Worm (Caenorhabditis elegans) whole organism, L1 larva: ENCODE data around the gene F18C5.5.

Experiments used
- C16A3.4 ChIP-seq: fragments of 150-350 bp; optimal IDR thresholded peaks from 2 replicates; lab custom pipeline; 2014; ENCODE audit warnings: missing biosample characterization, missing genetic modification characterization
- C34B4.2 ChIP-seq: sonication (generic microtip); optimal IDR thresholded peaks from 2 replicates; lab custom pipeline; 2017; ENCODE audit warnings: mild to moderate bottlenecking, missing genetic modification characterization, missing compliant biosample characterization
- aha-1 ChIP-seq: fragments of 150-350 bp; optimal IDR thresholded peaks from 2 replicates; lab custom pipeline; 2014; ENCODE audit warnings: missing biosample characterization, missing genetic modification characterization
- alr-1 ChIP-seq: fragments of 200-800 bp; sonication (Bioruptor generic); optimal IDR thresholded peaks from 2 replicates; lab custom pipeline; 2018; ENCODE audit warnings: borderline replicate concordance, mild to moderate bottlenecking, missing genetic modification characterization, missing compliant biosample characterization
- aly-2 ChIP-seq: fragments of 150-350 bp; optimal IDR thresholded peaks from 2 replicates; lab custom pipeline; 2014; ENCODE audit warnings: missing biosample characterization, missing genetic modification characterization
- blmp-1 ChIP-seq: fragments of 150-350 bp; optimal IDR thresholded peaks from 2 replicates; lab custom pipeline; 2014; ENCODE audit warnings: missing biosample characterization, missing genetic modification characterization
- ceh-82 ChIP-seq, 3 experiments: fragments of 150-350 bp in 1 of 3; sonication (generic microtip) in 2 of 3; optimal IDR thresholded peaks; 2 replicates each; lab custom pipeline; 2014 to 2017; ENCODE audit warnings: missing biosample characterization in 3 of 3, missing genetic modification characterization in 3 of 3
- ceh-88 ChIP-seq: fragments of 200-800 bp; sonication (Bioruptor generic); IDR thresholded peaks from 2 replicates; pipeline ENCODE4 v1.3.6; 2022; ENCODE audit warnings: missing genetic modification characterization, missing compliant biosample characterization
- ces-1 ChIP-seq: fragments of 150-350 bp; optimal IDR thresholded peaks from 2 replicates; lab custom pipeline; 2014; ENCODE audit warnings: missing biosample characterization, missing genetic modification reagents, missing genetic modification characterization
- dsc-1 ChIP-seq: sonication (generic microtip); optimal IDR thresholded peaks from 2 replicates; lab custom pipeline; 2016; ENCODE audit warnings: mild to moderate bottlenecking, missing genetic modification characterization, missing compliant biosample characterization
- efl-1 ChIP-seq, 4 experiments: fragments of 150-350 bp; optimal IDR thresholded peaks in 3 of 4; peaks in 1 of 4; 1 replicate in 1 of 4; 2 replicates in 3 of 4; lab custom pipeline; 2014; ENCODE audit warnings: missing biosample characterization in 2 of 4, missing genetic modification characterization in 2 of 4, missing genetic modification reagents in 2 of 4
- egl-13 ChIP-seq: sonication (generic microtip); optimal IDR thresholded peaks from 2 replicates; lab custom pipeline; 2016; ENCODE audit warnings: missing genotype, missing genetic modification reagents, missing genetic modification characterization, missing compliant biosample characterization
- egl-27 ChIP-seq, 2 experiments: fragments of 150-350 bp in 1 of 2; sonication (generic microtip); optimal IDR thresholded peaks; 3 replicates each; lab custom pipeline; 2017 to 2018; ENCODE audit warnings: missing biosample characterization in 2 of 2, missing genetic modification characterization in 2 of 2, missing genetic modification reagents in 2 of 2
- elt-2 ChIP-seq: sonication (generic microtip); optimal IDR thresholded peaks from 2 replicates; lab custom pipeline; 2016; ENCODE audit warnings: missing genetic modification characterization, mild to moderate bottlenecking, inconsistent platforms, missing compliant biosample characterization, missing genetic modification reagents
- elt-3 ChIP-seq, 6 experiments: fragments of 150-350 bp in 1 of 6; sonication (generic microtip); optimal IDR thresholded peaks; 2 replicates each; lab custom pipeline; 2017 to 2018; ENCODE audit warnings: missing biosample characterization in 6 of 6, missing genetic modification characterization in 6 of 6, inconsistent platforms in 1 of 6
- fkh-10 ChIP-seq: sonication (generic microtip); optimal IDR thresholded peaks from 2 replicates; lab custom pipeline; 2017; ENCODE audit warnings: missing biosample characterization, missing genetic modification reagents, missing genetic modification characterization
- fkh-4 ChIP-seq: sonication (generic microtip); optimal IDR thresholded peaks from 2 replicates; lab custom pipeline; 2016; ENCODE audit warnings: missing compliant biosample characterization, missing genetic modification characterization, borderline replicate concordance
- fkh-8 ChIP-seq: sonication (generic microtip); optimal IDR thresholded peaks from 2 replicates; lab custom pipeline; 2016; ENCODE audit warnings: mild to moderate bottlenecking, missing genetic modification characterization, missing compliant biosample characterization
- hlh-17 ChIP-seq: fragments of 200-800 bp; sonication (Bioruptor generic); optimal IDR thresholded peaks from 2 replicates; lab custom pipeline; 2018; ENCODE audit warnings: missing genetic modification characterization, mild to moderate bottlenecking, missing compliant biosample characterization, moderate library complexity, borderline replicate concordance
- hpl-2 ChIP-seq: fragments of 150-350 bp; optimal IDR thresholded peaks from 2 replicates; lab custom pipeline; 2014; ENCODE audit warnings: missing biosample characterization, missing genetic modification reagents, missing genetic modification characterization
- irx-1 ChIP-seq: sonication (generic microtip); optimal IDR thresholded peaks from 2 replicates; lab custom pipeline; 2016; ENCODE audit warnings: missing genetic modification characterization, missing compliant biosample characterization
- isw-1 ChIP-seq: fragments of 200-800 bp; sonication (Bioruptor generic); IDR thresholded peaks from 2 replicates; pipeline ENCODE4 v1.3.6; 2022; ENCODE audit warnings: missing genetic modification characterization, missing compliant biosample characterization
- jun-1 ChIP-seq: fragments of 150-350 bp; optimal IDR thresholded peaks from 2 replicates; lab custom pipeline; 2014; ENCODE audit warnings: missing biosample characterization, missing genetic modification reagents, missing genetic modification characterization
- lin-13 ChIP-seq: fragments of 150-350 bp; optimal IDR thresholded peaks from 2 replicates; lab custom pipeline; 2014; ENCODE audit warnings: missing biosample characterization, missing genetic modification reagents, missing genetic modification characterization
- lin-14 ChIP-seq: fragments of 200-800 bp; sonication (Bioruptor generic); optimal IDR thresholded peaks from 2 replicates; lab custom pipeline; 2018; ENCODE audit warnings: mild to moderate bottlenecking, missing genetic modification characterization, moderate library complexity, missing compliant biosample characterization
- lin-15B ChIP-seq: fragments of 150-350 bp; sonication (generic microtip); optimal IDR thresholded peaks from 3 replicates; lab custom pipeline; 2014; ENCODE audit warnings: missing biosample characterization, missing genetic modification characterization
- lin-39 ChIP-seq: fragments of 150-350 bp; optimal IDR thresholded peaks from 2 replicates; lab custom pipeline; 2014; ENCODE audit warnings: missing biosample characterization, missing genetic modification reagents, missing genetic modification characterization
- lir-3 ChIP-seq: sonication (generic microtip); optimal IDR thresholded peaks from 2 replicates; lab custom pipeline; 2016; ENCODE audit warnings: mild to moderate bottlenecking, missing genetic modification characterization, moderate library complexity, missing compliant biosample characterization; ENCODE audit not compliant: poor library complexity
- lsy-2 ChIP-seq, 2 experiments: fragments of 150-350 bp; optimal IDR thresholded peaks; 2 replicates each; lab custom pipeline; 2014; ENCODE audit warnings: missing biosample characterization in 2 of 2, missing genetic modification characterization in 2 of 2
- mep-1 ChIP-seq: fragments of 150-350 bp; optimal IDR thresholded peaks from 2 replicates; lab custom pipeline; 2014; ENCODE audit warnings: missing biosample characterization, missing genetic modification characterization
- nhr-11 ChIP-seq: fragments of 150-350 bp; optimal IDR thresholded peaks from 2 replicates; lab custom pipeline; 2014; ENCODE audit warnings: missing biosample characterization, missing genetic modification characterization
- nhr-12 ChIP-seq: sonication (generic microtip); optimal IDR thresholded peaks from 2 replicates; lab custom pipeline; 2017; ENCODE audit warnings: missing biosample characterization, missing genetic modification characterization
- nhr-19 ChIP-seq: fragments of 200-800 bp; sonication (Bioruptor generic); conservative IDR thresholded peaks from 2 replicates; pipeline ENCODE4 v1.3.6; 2022; ENCODE audit warnings: missing genetic modification characterization, missing compliant biosample characterization
- nhr-71 ChIP-seq: sonication (generic microtip); optimal IDR thresholded peaks from 2 replicates; lab custom pipeline; 2016; ENCODE audit warnings: mild to moderate bottlenecking, missing genetic modification characterization, moderate library complexity, missing compliant biosample characterization
- nhr-85 ChIP-seq: sonication (generic microtip); peaks from one replicate; lab custom pipeline; 2016; ENCODE audit warnings: missing genetic modification characterization, inconsistent platforms, missing compliant biosample characterization
- nhr-90 ChIP-seq: sonication (generic microtip); optimal IDR thresholded peaks from 2 replicates; lab custom pipeline; 2016; ENCODE audit warnings: mild to moderate bottlenecking, missing genetic modification characterization, missing compliant biosample characterization; ENCODE audit not compliant: poor library complexity
- pag-3 ChIP-seq: sonication (generic microtip); optimal IDR thresholded peaks from 2 replicates; lab custom pipeline; 2017; ENCODE audit warnings: missing genetic modification characterization, mild to moderate bottlenecking, missing compliant biosample characterization, antibody characterized with exemption, borderline replicate concordance; ENCODE audit not compliant: insufficient read depth
- rnt-1 ChIP-seq: sonication (generic microtip); optimal IDR thresholded peaks from 2 replicates; lab custom pipeline; 2016; ENCODE audit warnings: mild to moderate bottlenecking, missing genetic modification characterization, moderate library complexity, missing compliant biosample characterization
- skn-1 ChIP-seq: fragments of 150-350 bp; optimal IDR thresholded peaks from 2 replicates; lab custom pipeline; 2014; ENCODE audit warnings: missing biosample characterization, missing genetic modification characterization
- snu-23 ChIP-seq: sonication (generic microtip); optimal IDR thresholded peaks from 2 replicates; lab custom pipeline; 2016; ENCODE audit warnings: missing genetic modification characterization, missing compliant biosample characterization
- sox-4 ChIP-seq: sonication (generic microtip); optimal IDR thresholded peaks from 2 replicates; lab custom pipeline; 2016; ENCODE audit warnings: missing genetic modification characterization, missing compliant biosample characterization
- sup-37 ChIP-seq: fragments of 200-800 bp; sonication (Bioruptor generic); optimal IDR thresholded peaks from 2 replicates; lab custom pipeline; 2018; ENCODE audit warnings: mild to moderate bottlenecking, missing genetic modification characterization, missing compliant biosample characterization
- swsn-7 ChIP-seq: sonication (generic microtip); optimal IDR thresholded peaks from 2 replicates; lab custom pipeline; 2016; ENCODE audit warnings: missing genetic modification characterization, missing compliant biosample characterization
- tbx-2 ChIP-seq: sonication (generic microtip); optimal IDR thresholded peaks from 2 replicates; lab custom pipeline; 2016; ENCODE audit warnings: missing genetic modification characterization, missing compliant biosample characterization
- unc-130 ChIP-seq: fragments of 150-350 bp; optimal IDR thresholded peaks from 2 replicates; lab custom pipeline; 2017; ENCODE audit warnings: missing biosample characterization, missing genetic modification characterization, inconsistent platforms
- vab-15 ChIP-seq: sonication (generic microtip); optimal IDR thresholded peaks from 2 replicates; lab custom pipeline; 2017; ENCODE audit warnings: missing genotype, mild to moderate bottlenecking, missing genetic modification characterization, missing compliant biosample characterization
- xbp-1 ChIP-seq: sonication (generic microtip); optimal IDR thresholded peaks from 2 replicates; lab custom pipeline; 2016; ENCODE audit warnings: missing genetic modification characterization, missing compliant biosample characterization

F18C5.5 gene

ce11 chrII:6565077-6565476 is 1.5 kb downstream of the F18C5.5 start, which contains the start of gene mpz-3 (continued):
- TF ChIP-seq hlh-17 (GFP tag; lab: Kevin White, UChicago) = no peak
- TF ChIP-seq xbp-1 = peak; percentile 31
- TF ChIP-seq dsc-1 = peak; percentile 34
- TF ChIP-seq elt-3 (tag; optimal IDR thresholded peaks at IDR 0.05; lab: Kevin White, UChicago) = no peak
- peak; percentile 49 for TF ChIP-seq nhr-71
- TF ChIP-seq isw-1 (GFP tag; lab: Robert Waterston, UW) = no peak
- no peak for TF ChIP-seq lin-39 (tag; lab: Kevin White, UChicago)
- TF ChIP-seq skn-1 (tag; lab: Kevin White, UChicago) = peak; percentile 20
- TF ChIP-seq egl-27 (tag; optimal IDR thresholded peaks at IDR 0.05; lab: Kevin White, UChicago) = no peak
- TF ChIP-seq swsn-7 (tag; lab: Kevin White, UChicago) = peak; percentile 45
- no peak for TF ChIP-seq lin-15B (tag; lab: Kevin White, UChicago)
- no peak for TF ChIP-seq fkh-4 (tag; lab: Kevin White, UChicago)
- TF ChIP-seq alr-1 = no peak
- TF ChIP-seq nhr-12 = no peak
- no peak for TF ChIP-seq lin-13 (GFP tag; lab: Kevin White, UChicago)
- TF ChIP-seq lin-14 (GFP tag; lab: Kevin White, UChicago) = no peak
- TF ChIP-seq snu-23 (GFP tag; lab: Kevin White, UChicago) = peak; percentile 70
- TF ChIP-seq irx-1 = no peak
- TF ChIP-seq mep-1 = peak; percentile 51
- no peak for TF ChIP-seq pag-3 (tag; lab: Kevin White, UChicago)
- peak; percentile 24 for TF ChIP-seq elt-2
- TF ChIP-seq C16A3.4 (tag; lab: Kevin White, UChicago) = peak; percentile 13
- TF ChIP-seq vab-15 = no peak
- no peak for TF ChIP-seq unc-130
- TF ChIP-seq blmp-1 (tag; lab: Kevin White, UChicago) = peak; percentile 7
- TF ChIP-seq C34B4.2 (tag; lab: Kevin White, UChicago) = no peak
- no peak for TF ChIP-seq ceh-88 (GFP tag; lab: Robert Waterston, UW)
- no peak for TF ChIP-seq aha-1 (tag; lab: Kevin White, UChicago)
- peak; percentile 9 for TF ChIP-seq lir-3 (tag; lab: Kevin White, UChicago)
- TF ChIP-seq lsy-2 (tag; optimal IDR thresholded peaks at IDR 0.05; lab: Kevin White, UChicago) = peak; percentile 21 to 55
- no peak for TF ChIP-seq ces-1 (GFP tag; lab: Kevin White, UChicago)
- TF ChIP-seq nhr-90 (tag; lab: Kevin White, UChicago) = peak; percentile 25
- TF ChIP-seq tbx-2 (tag; lab: Kevin White, UChicago) = peak; percentile 15
- no peak for TF ChIP-seq aly-2 (tag; lab: Kevin White, UChicago)

DNA sequence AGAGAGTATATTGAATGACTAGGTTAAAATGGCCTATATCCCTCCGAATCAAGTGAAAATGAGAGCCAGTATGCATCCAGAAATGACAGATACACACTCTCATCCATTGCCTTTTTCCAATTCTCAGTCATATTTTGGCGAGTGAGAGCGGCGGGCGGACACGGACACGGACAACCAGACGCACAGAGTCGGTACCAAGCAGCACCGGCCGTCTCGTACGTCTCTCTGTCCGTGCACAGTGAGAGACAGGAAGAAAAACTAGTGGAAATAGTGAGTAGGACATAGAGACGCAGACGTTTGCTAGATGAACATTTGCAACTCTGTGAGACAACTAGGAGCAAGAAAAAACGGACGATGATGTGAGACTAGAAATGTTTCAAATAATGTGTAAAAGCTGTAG is 3.3 kb downstream of the F18C5.5 start:
- TF ChIP-seq nhr-85 (tag; lab: Kevin White, UChicago) (no peak), snu-23 (GFP tag; lab: Kevin White, UChicago) (peak; percentile 12), dsc-1 (peak; percentile 14), fkh-8 (tag; lab: Kevin White, UChicago) (peak; percentile 35), sup-37 (GFP tag; lab: Kevin White, UChicago) (no peak), sox-4 (no peak), efl-1 (optimal IDR thresholded peaks at IDR 0.05; lab: Kevin White, UChicago) (peak; percentile 24 to 40), efl-1 (GFP tag; optimal IDR thresholded peaks at IDR 0.05 in 1 of 2; lab: Kevin White, UChicago) (peak; percentile 16 to 89), rnt-1 (tag; lab: Kevin White, UChicago) (peak; percentile 11), lin-14 (GFP tag; lab: Kevin White, UChicago) (peak; percentile 78), ceh-82 (tag; optimal IDR thresholded peaks at IDR 0.05; lab: Kevin White, UChicago) (peak in 1 of 3 experiments; percentile 14), egl-13 (no peak), nhr-11 (tag; lab: Kevin White, UChicago) (no peak), ces-1 (GFP tag; lab: Kevin White, UChicago) (no peak), fkh-10 (GFP tag; lab: Kevin White, UChicago) (peak; percentile 44), blmp-1 (tag; lab: Kevin White, UChicago) (peak; percentile 50), lsy-2 (tag; optimal IDR thresholded peaks at IDR 0.05; lab: Kevin White, UChicago) (peak in 1 of 2 experiments; percentile 14), hlh-17 (GFP tag; lab: Kevin White, UChicago) (no peak), lin-15B (tag; lab: Kevin White, UChicago) (no peak), hpl-2 (no peak), nhr-19 (GFP tag; lab: Robert Waterston, UW) (no peak), jun-1 (tag; lab: Kevin White, UChicago) (peak; percentile 26)
